Worm (Caenorhabditis elegans): Measurements from ENCODE around the gene daf-4.

Gene daf-4

ce11 chrIII:5584647-5585046, 40.3 kb upstream of the daf-4 start, which contains the start of gene F56D2.3 (continued):
- TF ChIP-seq dve-1 (tag; optimal IDR thresholded peaks at IDR 0.05; ENCODE audit: insufficient read depth) (no peak), ceh-82 (tag; optimal IDR thresholded peaks at IDR 0.05) (no peak)

ce11 chrIII:5585711-5586110, 39.2 kb upstream of the daf-4 start:
- no peak for TF ChIP-seq mes-2 (tag; optimal IDR thresholded peaks at IDR 0.05; ENCODE audit: poor library complexity, severe bottlenecking)

ce11 chrIII:5586925-5587324, 38.0 kb upstream of the daf-4 start, which contains the start of gene F56D2.2:
F56D2.2 (plus strand) TSS chrIII:5587263.
- TF ChIP-seq saeg-2 (GFP tag; IDR thresholded peaks at IDR 0.05), result no peak
- TF ChIP-seq dpl-1 (GFP tag; optimal IDR thresholded peaks at IDR 0.05), result peak; percentile 69
- TF ChIP-seq mes-2 (tag; optimal IDR thresholded peaks at IDR 0.05; ENCODE audit: poor library complexity, severe bottlenecking), result peak; percentile 41
- no peak for TF ChIP-seq F49E8.2 (tag; optimal IDR thresholded peaks at IDR 0.05; ENCODE audit: borderline replicate concordance)
- TF ChIP-seq nhr-28 (tag; optimal IDR thresholded peaks at IDR 0.05), result no peak

DNA sequence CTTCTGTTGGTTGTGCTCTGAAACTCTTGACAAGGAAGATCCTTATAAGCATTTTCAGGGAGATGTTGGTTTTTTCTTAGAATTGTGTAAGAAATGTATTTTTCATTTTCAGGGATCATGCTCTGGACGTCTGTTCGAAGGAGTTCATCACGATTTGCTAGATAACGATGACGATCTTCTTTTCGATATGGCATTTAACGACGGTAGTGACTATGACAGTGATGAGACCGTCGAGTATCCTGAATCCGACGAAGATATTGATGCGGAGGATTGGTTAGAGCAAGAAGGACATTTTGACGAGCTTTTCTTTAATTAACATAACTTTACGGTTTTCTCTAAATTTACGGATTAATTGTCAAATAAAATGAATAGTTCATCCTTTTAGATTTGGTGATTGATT, 36.2 kb upstream of the daf-4 start:
- TF ChIP-seq nhr-28 (tag; optimal IDR thresholded peaks at IDR 0.05) (no peak), ama-1 (optimal IDR thresholded peaks at IDR 0.05) (peak; percentile 64)

DNA sequence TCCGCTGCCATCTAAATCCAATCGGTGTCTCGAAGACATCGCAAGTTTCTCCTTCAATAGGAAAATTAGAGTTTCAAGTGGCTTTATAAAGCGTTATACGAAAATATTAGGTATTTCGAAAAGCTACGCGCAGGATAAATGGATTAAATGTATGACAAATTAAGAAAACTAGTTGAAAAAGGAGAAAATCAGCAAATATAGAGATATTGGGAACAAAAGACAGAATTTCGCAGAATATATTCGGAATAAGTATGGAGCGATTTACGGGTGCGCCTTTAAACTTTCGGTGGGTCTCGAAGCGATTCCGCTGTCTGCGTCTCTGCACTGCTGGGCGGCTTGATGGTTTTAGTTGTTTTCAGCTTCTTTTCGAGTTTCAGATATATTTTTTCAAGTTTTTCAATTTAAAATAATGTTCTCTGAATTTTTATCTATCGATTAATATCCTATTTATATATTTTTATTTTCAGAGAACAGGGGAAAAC, 33.2 kb upstream of the daf-4 start, which contains the start of the genes ddx-15 and ucr-1:
TSS of gene ddx-15 (minus strand) at position 51 of the 482 bp plus-strand sequence.
TSS of gene ucr-1 (plus strand) at position 468 of the 482 bp plus-strand sequence.
- no peak for TF ChIP-seq nhr-77 (tag; optimal IDR thresholded peaks at IDR 0.05)
- TF ChIP-seq zfp-2 (tag; optimal IDR thresholded peaks at IDR 0.05), result no peak
- TF ChIP-seq madf-5 (GFP tag; IDR thresholded peaks at IDR 0.05), result no peak
- TF ChIP-seq nhr-28 (tag; optimal IDR thresholded peaks at IDR 0.05), result peak; percentile 23
- TF ChIP-seq fos-1 (tag; optimal IDR thresholded peaks at IDR 0.05), result no peak
- TF ChIP-seq F49E8.2 (tag; optimal IDR thresholded peaks at IDR 0.05; ENCODE audit: borderline replicate concordance), result no peak
- TF ChIP-seq lin-13 (GFP tag; optimal IDR thresholded peaks at IDR 0.05), result peak; percentile 37
- no peak for TF ChIP-seq set-16 (GFP tag; IDR thresholded peaks at IDR 0.05)
- TF ChIP-seq unc-130 (GFP tag; optimal IDR thresholded peaks at IDR 0.05), result peak; percentile 27
- TF ChIP-seq ztf-11 (tag; optimal IDR thresholded peaks at IDR 0.05), result no peak
- no peak for TF ChIP-seq zfp-3 (GFP tag; conservative IDR thresholded peaks at IDR 0.05)
- no peak for TF ChIP-seq vab-7 (GFP tag; IDR thresholded peaks at IDR 0.05)
- TF ChIP-seq ctbp-1 (GFP tag; IDR thresholded peaks at IDR 0.05), result no peak
- no peak for TF ChIP-seq nhr-48 (tag; optimal IDR thresholded peaks at IDR 0.05)
- no peak for TF ChIP-seq dmd-9 (GFP tag; IDR thresholded peaks at IDR 0.05)
- TF ChIP-seq Y5F2A.4 (GFP tag; optimal IDR thresholded peaks at IDR 0.05), result no peak
- TF ChIP-seq ZK337.2 (GFP tag; IDR thresholded peaks at IDR 0.05), result no peak
- TF ChIP-seq nhr-11 (tag; optimal IDR thresholded peaks at IDR 0.05), result no peak
- no peak for TF ChIP-seq ztf-7 (tag; optimal IDR thresholded peaks at IDR 0.05)
- peak; percentile 9 for TF ChIP-seq rbr-2 (tag; optimal IDR thresholded peaks at IDR 0.05)
- no peak for TF ChIP-seq Y48G9A.11 (GFP tag; IDR thresholded peaks at IDR 0.05)
- TF ChIP-seq T20F7.1 (GFP tag; optimal IDR thresholded peaks at IDR 0.05), result no peak
- TF ChIP-seq ces-1 (GFP tag; optimal IDR thresholded peaks at IDR 0.05), result no peak
- TF ChIP-seq dmd-8 (GFP tag; IDR thresholded peaks at IDR 0.05), result no peak
- no peak for TF ChIP-seq aly-2 (tag; optimal IDR thresholded peaks at IDR 0.05)
- TF ChIP-seq ceh-32 (tag; optimal IDR thresholded peaks at IDR 0.05; ENCODE audit: poor library complexity), result no peak
- no peak for TF ChIP-seq spr-3 (GFP tag; optimal IDR thresholded peaks at IDR 0.05)
- TF ChIP-seq arid-1 (GFP tag; conservative IDR thresholded peaks at IDR 0.05), result no peak
- peak; percentile 68 for TF ChIP-seq dpl-1 (GFP tag; optimal IDR thresholded peaks at IDR 0.05)
- TF ChIP-seq egl-27 (tag; optimal IDR thresholded peaks at IDR 0.05), result no peak
- TF ChIP-seq lin-39 (tag; optimal IDR thresholded peaks at IDR 0.05), result no peak
- no peak for TF ChIP-seq daf-8 (GFP tag; IDR thresholded peaks at IDR 0.05)
- TF ChIP-seq lir-3 (tag; optimal IDR thresholded peaks at IDR 0.05), result no peak
- TF ChIP-seq mdl-1 (tag; optimal IDR thresholded peaks at IDR 0.05), result no peak
- TF ChIP-seq zag-1 (tag; optimal IDR thresholded peaks at IDR 0.05), result no peak
- TF ChIP-seq mxl-3 (GFP tag; optimal IDR thresholded peaks at IDR 0.05), result no peak
- TF ChIP-seq pqm-1 (tag; optimal IDR thresholded peaks at IDR 0.05), result no peak
- TF ChIP-seq tra-1 (GFP tag; IDR thresholded peaks at IDR 0.05), result no peak
